Fruit fly (Drosophila melanogaster): ENCODE data around the gene Uqcc1.

The Uqcc1 gene

dm6 chr3L:6993350-6993749, 35.4 kb upstream of the Uqcc1 start (continued):
- TF ChIP-seq CG1603 (tag; optimal IDR thresholded peaks at IDR 0.05) (peak; percentile 40), CG15696 (tag; optimal IDR thresholded peaks at IDR 0.05) (peak; percentile 8), gem (tag; optimal IDR thresholded peaks at IDR 0.05) (peak; percentile 16), vvl (GFP tag; IDR thresholded peaks at IDR 0.05) (peak; percentile 17; the same call in 1 of the 2 replicates), tgo (GFP tag; IDR thresholded peaks at IDR 0.05) (peak; percentile 17; the same call in 1 of the 3 replicates), zfh1 (GFP tag; IDR thresholded peaks at IDR 0.05) (peak; percentile 64; the same call in 1 of the 3 replicates), croc (GFP tag; conservative IDR thresholded peaks at IDR 0.05) (0 out of 3 replicates have a peak, but pooled peaks have one; percentile 19), dmrt11E (tag; optimal IDR thresholded peaks at IDR 0.05) (peak; percentile 28), Xrp1 (GFP tag; IDR thresholded peaks at IDR 0.05) (peak; percentile 33; the same call in 1 of the 2 replicates)

dm6 chr3L:6990288-6990687, 32.4 kb upstream of the Uqcc1 start, which contains the start of gene bin:
TSS of gene bin (plus strand) at chr3L:6990622.
- no peak for TF ChIP-seq CG30431 (GFP tag; optimal IDR thresholded peaks at IDR 0.05)
- no peak for TF ChIP-seq CG12071 (GFP tag; optimal IDR thresholded peaks at IDR 0.05)
- TF ChIP-seq tll (GFP tag; optimal IDR thresholded peaks at IDR 0.05) = no peak
- TF ChIP-seq Pdp1 (GFP tag; optimal IDR thresholded peaks at IDR 0.05) = no peak
- TF ChIP-seq Trl (optimal IDR thresholded peaks at IDR 0.05) = peak; percentile 1 to 26
- no peak for TF ChIP-seq Trl (GFP tag; optimal IDR thresholded peaks at IDR 0.05)
- no peak for TF ChIP-seq Max (GFP tag; optimal IDR thresholded peaks at IDR 0.05)
- no peak for TF ChIP-seq NC2β (GFP tag; optimal IDR thresholded peaks at IDR 0.05)
- peak; percentile 77 for TF ChIP-seq Nf-YC (tag; optimal IDR thresholded peaks at IDR 0.05)
- peak; percentile 6 for TF ChIP-seq sd (tag; optimal IDR thresholded peaks at IDR 0.05)
- TF ChIP-seq CG8765 (GFP tag; IDR thresholded peaks at IDR 0.05) = no peak
- no peak for TF ChIP-seq lola (GFP tag; optimal IDR thresholded peaks at IDR 0.05)
- peak; percentile 95 for TF ChIP-seq sr (GFP tag; IDR thresholded peaks at IDR 0.05)
- TF ChIP-seq Deaf1 (tag; optimal IDR thresholded peaks at IDR 0.05) = peak; percentile 53
- no peak for TF ChIP-seq ap (GFP tag; IDR thresholded peaks at IDR 0.05)
- no peak for TF ChIP-seq CG2116 (GFP tag; optimal IDR thresholded peaks at IDR 0.05)
- TF ChIP-seq HHEX (GFP tag; optimal IDR thresholded peaks at IDR 0.05) = no peak
- TF ChIP-seq z (GFP tag; IDR thresholded peaks at IDR 0.05) = peak; percentile 83
- TF ChIP-seq ttk (GFP tag; IDR thresholded peaks at IDR 0.05) = no peak
- peak; percentile 85 for TF ChIP-seq Nf-YB (GFP tag; optimal IDR thresholded peaks at IDR 0.05)
- no peak for TF ChIP-seq bowl (GFP tag; IDR thresholded peaks at IDR 0.05)
- no peak for TF ChIP-seq Dbx (GFP tag; IDR thresholded peaks at IDR 0.05)
- TF ChIP-seq CG6813 (GFP tag; optimal IDR thresholded peaks at IDR 0.05) = no peak
- TF ChIP-seq hbn (GFP tag; IDR thresholded peaks at IDR 0.05; ENCODE audit: partially characterized antibody) = no peak
- TF ChIP-seq CG7786 (GFP tag; optimal IDR thresholded peaks at IDR 0.05) = no peak
- TF ChIP-seq twi (tag; optimal IDR thresholded peaks at IDR 0.05) = no peak
- no peak for TF ChIP-seq HLH4C (GFP tag; IDR thresholded peaks at IDR 0.05; ENCODE audit: partially characterized antibody)

dm6 chr3L:6988942-6989569, 31.1 kb upstream of the Uqcc1 start:
- TF ChIP-seq CG6683 (GFP tag; optimal IDR thresholded peaks at IDR 0.05) = peak; percentile 91
- peak; percentile 34 for TF ChIP-seq CTCF (GFP tag; optimal IDR thresholded peaks at IDR 0.05)
- TF ChIP-seq seq (GFP tag; IDR thresholded peaks at IDR 0.05) = peak; percentile 27; the same call in 1 of the 2 replicates
- TF ChIP-seq nerfin-1 (tag; optimal IDR thresholded peaks at IDR 0.05) = peak; percentile 91
- peak; percentile 36 for TF ChIP-seq gro (GFP tag; optimal IDR thresholded peaks at IDR 0.05)
- peak; percentile 81 for TF ChIP-seq Aef1 (GFP tag; IDR thresholded peaks at IDR 0.05)
- TF ChIP-seq scrt (GFP tag; optimal IDR thresholded peaks at IDR 0.05) = peak; percentile 85
- peak; percentile 92 for TF ChIP-seq CG10543 (GFP tag; optimal IDR thresholded peaks at IDR 0.05)
- TF ChIP-seq lilli (GFP tag; optimal IDR thresholded peaks at IDR 0.05) = peak; percentile 71
- peak; percentile 27 for TF ChIP-seq CHES-1-like (GFP tag; optimal IDR thresholded peaks at IDR 0.05)
- peak; percentile 96 for TF ChIP-seq bcd (GFP tag; optimal IDR thresholded peaks at IDR 0.05)
- TF ChIP-seq prd (optimal IDR thresholded peaks at IDR 0.05) = no peak
- TF ChIP-seq prd (GFP tag; IDR thresholded peaks at IDR 0.05) = peak; percentile 87
- no peak for TF ChIP-seq CG33213 (GFP tag; optimal IDR thresholded peaks at IDR 0.05)
